Worm (Caenorhabditis elegans): ENCODE data around the gene xbx-6.

Gene xbx-6

ce11 chrV:9701861-9702260 is 994 bp upstream of the xbx-6 start:
- peak; percentile 50 for TF ChIP-seq fos-1 (tag; optimal IDR thresholded peaks at IDR 0.05)
- TF ChIP-seq nhr-23 (tag; optimal IDR thresholded peaks at IDR 0.05): no peak

- TF ChIP-seq dmd-4 (tag; optimal IDR thresholded peaks at IDR 0.05) (no peak), aly-2 (tag; optimal IDR thresholded peaks at IDR 0.05) (no peak), mab-5 (tag; optimal IDR thresholded peaks at IDR 0.05) (no peak), sma-3 (GFP tag; optimal IDR thresholded peaks at IDR 0.05) (no peak), ZK546.5 (tag; optimal IDR thresholded peaks at IDR 0.05) (no peak), unc-55 (GFP tag; optimal IDR thresholded peaks at IDR 0.05) (no peak), peb-1 (tag; optimal IDR thresholded peaks at IDR 0.05) (no peak), mbf-1 (tag; optimal IDR thresholded peaks at IDR 0.05) (no peak), ztf-1 (GFP tag; conservative IDR thresholded peaks at IDR 0.05) (no peak)
These were observed 694 bp downstream of the xbx-6 start for ce11 chrV:9703549-9703948.

DNA sequence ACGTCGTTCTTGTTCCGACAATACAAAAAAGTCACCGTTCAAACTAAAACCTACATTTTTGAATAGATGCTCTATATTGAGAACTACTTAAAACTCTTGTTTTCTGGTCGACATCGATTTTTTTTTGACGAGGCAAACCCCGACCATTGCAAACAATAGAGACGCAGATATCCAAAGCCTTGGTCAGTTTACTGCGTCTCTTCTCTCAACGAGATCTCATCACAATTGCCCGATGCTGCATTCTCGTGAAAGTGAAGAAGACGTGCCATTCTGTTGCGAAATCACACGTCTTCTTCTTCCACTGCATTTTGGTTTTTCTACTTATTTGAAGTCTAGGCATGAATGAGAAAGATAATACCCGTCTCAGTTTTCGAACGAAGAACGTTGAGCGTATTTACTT is 1.5 kb downstream of the xbx-6 start:
- TF ChIP-seq dmd-4 (tag; optimal IDR thresholded peaks at IDR 0.05) (no peak), mbf-1 (tag; optimal IDR thresholded peaks at IDR 0.05) (no peak), nhr-11 (tag; optimal IDR thresholded peaks at IDR 0.05) (no peak), F13H6.1 (tag; optimal IDR thresholded peaks at IDR 0.05) (peak; percentile 52), lin-11 (tag; optimal IDR thresholded peaks at IDR 0.05) (peak; percentile 20), Y55F3AM.14 (GFP tag; optimal IDR thresholded peaks at IDR 0.05) (no peak), nhr-25 (tag; optimal IDR thresholded peaks at IDR 0.05) (peak; percentile 42), crh-2 (tag; optimal IDR thresholded peaks at IDR 0.05) (peak; percentile 58), mdl-1 (tag; optimal IDR thresholded peaks at IDR 0.05) (peak in 1 of 2 experiments; percentile 22), lsy-2 (tag; optimal IDR thresholded peaks at IDR 0.05) (peak in 1 of 2 experiments; percentile 55), lin-13 (GFP tag; optimal IDR thresholded peaks at IDR 0.05) (peak; percentile 18), ceh-16 (tag; optimal IDR thresholded peaks at IDR 0.05) (no peak), nhr-237 (tag; optimal IDR thresholded peaks at IDR 0.05) (no peak), nhr-129 (tag; optimal IDR thresholded peaks at IDR 0.05) (peak; percentile 83), blmp-1 (tag; optimal IDR thresholded peaks at IDR 0.05; ENCODE audit: insufficient read depth) (peak; percentile 57), nhr-10 (tag; optimal IDR thresholded peaks at IDR 0.05) (no peak), sem-4 (tag; optimal IDR thresholded peaks at IDR 0.05) (peak; percentile 55), unc-55 (GFP tag; optimal IDR thresholded peaks at IDR 0.05) (peak; percentile 90), nhr-23 (tag; optimal IDR thresholded peaks at IDR 0.05) (no peak), fos-1 (tag; optimal IDR thresholded peaks at IDR 0.05) (peak; percentile 41), elt-1 (tag; optimal IDR thresholded peaks at IDR 0.05) (no peak), zag-1 (tag; optimal IDR thresholded peaks at IDR 0.05) (peak; percentile 79), sma-9 (GFP tag; optimal IDR thresholded peaks at IDR 0.05) (peak; percentile 32), sma-9 (tag; optimal IDR thresholded peaks at IDR 0.05) (no peak), C34F6.9 (tag; optimal IDR thresholded peaks at IDR 0.05) (peak; percentile 74)

- no peak for TF ChIP-seq unc-55 (GFP tag; optimal IDR thresholded peaks at IDR 0.05)
- TF ChIP-seq crh-2 (tag; optimal IDR thresholded peaks at IDR 0.05): no peak
- TF ChIP-seq unc-62 (GFP tag; optimal IDR thresholded peaks at IDR 0.05): no peak
- no peak for TF ChIP-seq ztf-4 (tag; optimal IDR thresholded peaks at IDR 0.05)
- TF ChIP-seq alr-1 (tag; optimal IDR thresholded peaks at IDR 0.05): no peak
- TF ChIP-seq F13H6.1 (tag; optimal IDR thresholded peaks at IDR 0.05): no peak
- TF ChIP-seq R02D3.7 (tag; optimal IDR thresholded peaks at IDR 0.05): no peak
- TF ChIP-seq lin-13 (GFP tag; optimal IDR thresholded peaks at IDR 0.05): no peak
These were observed 3.7 kb downstream of the xbx-6 start for ce11 chrV:9706592-9706991.

- TF ChIP-seq Y55F3AM.14 (GFP tag; optimal IDR thresholded peaks at IDR 0.05) (no peak), fos-1 (tag; optimal IDR thresholded peaks at IDR 0.05) (peak; percentile 83)
These were observed 6.9 kb downstream of the xbx-6 start, which contains the start of gene tag-120 for ce11 chrV:9709747-9710146. Gene tag-120, minus strand, starts transcription at chrV:9709814.
